1 fruit fly cellular context compared by ENCODE assay signal in genomic region chrX:10265213-10266017, dm6.
TF ChIP-seq lines count a peak whose summit lies in the region.

CG12643 (minus strand) TSS chrX:10265263.

TF ChIP-seq in whole organism, embryonic, 481 proteins besides CTCF, POLR2A, EP300 and RAD21 (continued from another document):
- TF ChIP-seq CG32772 (GFP tag; IDR thresholded peaks at IDR 0.05; lab: Robert Waterston, UW) (peak; percentile 94), E2f1 (GFP tag; IDR thresholded peaks at IDR 0.05; lab: Robert Waterston, UW) (peak; percentile 91), CG3065 (GFP tag; optimal IDR thresholded peaks at IDR 0.05; lab: Kevin White, UChicago) (peak; percentile 82), crp (GFP tag; optimal IDR thresholded peaks at IDR 0.05; lab: Kevin White, UChicago) (peak in 1 of 2 experiments; percentile 53), Stat92E (GFP tag; optimal IDR thresholded peaks at IDR 0.05; lab: Kevin White, UChicago) (peak in 1 of 3 experiments; percentile 48), CG9609 (GFP tag; optimal IDR thresholded peaks at IDR 0.05; lab: Kevin White, UChicago) (peak; percentile 96), CG10267 (tag; optimal IDR thresholded peaks at IDR 0.05; lab: Kevin White, UChicago) (peak; percentile 69), CG6765 (GFP tag; optimal IDR thresholded peaks at IDR 0.05; lab: Kevin White, UChicago) (peak; percentile 83), zfh1 (GFP tag; IDR thresholded peaks at IDR 0.05; lab: Robert Waterston, UW) (peak; percentile 96), CG15601 (tag; optimal IDR thresholded peaks at IDR 0.05; lab: Kevin White, UChicago) (peak; percentile 72), Adf1 (GFP tag; IDR thresholded peaks at IDR 0.05; lab: Robert Waterston, UW) (peak; percentile 30), CG13424 (tag; optimal IDR thresholded peaks at IDR 0.05; lab: Kevin White, UChicago) (peak; percentile 88), CG7963 (GFP tag; IDR thresholded peaks at IDR 0.05; lab: Robert Waterston, UW; ENCODE audit: partially characterized antibody) (no peak), CG7357 (GFP tag; IDR thresholded peaks at IDR 0.05; lab: Robert Waterston, UW) (peak; percentile 70), Poxn (GFP tag; IDR thresholded peaks at IDR 0.05; lab: Robert Waterston, UW) (no peak), CG9437 (GFP tag; optimal IDR thresholded peaks at IDR 0.05; lab: Kevin White, UChicago) (peak; percentile 88), BtbVII (GFP tag; optimal IDR thresholded peaks at IDR 0.05; lab: Kevin White, UChicago) (peak; percentile 75), CG14050 (GFP tag; IDR thresholded peaks at IDR 0.05; lab: Robert Waterston, UW) (peak; percentile 89), ara (GFP tag; IDR thresholded peaks at IDR 0.05; lab: Robert Waterston, UW) (peak; percentile 82), Usf (GFP tag; optimal IDR thresholded peaks at IDR 0.05; lab: Kevin White, UChicago) (peak; percentile 50), CG8290 (GFP tag; optimal IDR thresholded peaks at IDR 0.05; lab: Kevin White, UChicago) (peak; percentile 73), CG8290 (tag; optimal IDR thresholded peaks at IDR 0.05; lab: Kevin White, UChicago) (peak; percentile 76 to 96), CG2875 (GFP tag; optimal IDR thresholded peaks at IDR 0.05; lab: Kevin White, UChicago) (peak; percentile 84), Antp (GFP tag; optimal IDR thresholded peaks at IDR 0.05; lab: Kevin White, UChicago) (peak; percentile 95), Sin3A (optimal IDR thresholded peaks at IDR 0.05; lab: Kevin White, UChicago) (no peak), HLH54F (GFP tag; optimal IDR thresholded peaks at IDR 0.05; lab: Kevin White, UChicago) (peak; percentile 89), CG8281 (tag; optimal IDR thresholded peaks at IDR 0.05; lab: Kevin White, UChicago) (peak; percentile 46), lbe (GFP tag; optimal IDR thresholded peaks at IDR 0.05; lab: Kevin White, UChicago) (peak; percentile 82), CG18262 (tag; optimal IDR thresholded peaks at IDR 0.05; lab: Kevin White, UChicago) (peak; percentile 80), CG9876 (GFP tag; optimal IDR thresholded peaks at IDR 0.05; lab: Kevin White, UChicago) (peak; percentile 93), CG7928 (GFP tag; optimal IDR thresholded peaks at IDR 0.05; lab: Kevin White, UChicago) (peak; percentile 38), sens (GFP tag; lab: Kevin White, UChicago) (peak; percentile 99), CG7839 (tag; optimal IDR thresholded peaks at IDR 0.05; lab: Kevin White, UChicago) (peak; percentile 83), tap (tag; optimal IDR thresholded peaks at IDR 0.05; lab: Kevin White, UChicago) (peak; percentile 78), dimm (GFP tag; IDR thresholded peaks at IDR 0.05; lab: Robert Waterston, UW) (peak; percentile 83), Hand (GFP tag; optimal IDR thresholded peaks at IDR 0.05; lab: Kevin White, UChicago) (peak; percentile 51), CG11723 (GFP tag; optimal IDR thresholded peaks at IDR 0.05; lab: Kevin White, UChicago) (peak; percentile 66), CG12659 (GFP tag; optimal IDR thresholded peaks at IDR 0.05; lab: Kevin White, UChicago) (peak; percentile 85), CG7271 (tag; optimal IDR thresholded peaks at IDR 0.05; lab: Kevin White, UChicago) (no peak), Blimp-1 (GFP tag; optimal IDR thresholded peaks at IDR 0.05; lab: Kevin White, UChicago) (peak; percentile 91), Pdp1 (GFP tag; optimal IDR thresholded peaks at IDR 0.05; lab: Kevin White, UChicago) (peak; percentile 90 to 91), CG7786 (GFP tag; optimal IDR thresholded peaks at IDR 0.05; lab: Kevin White, UChicago) (peak; percentile 94), tio (GFP tag; optimal IDR thresholded peaks at IDR 0.05; lab: Kevin White, UChicago) (peak; percentile 83), CG3281 (GFP tag; optimal IDR thresholded peaks at IDR 0.05; lab: Kevin White, UChicago) (peak; percentile 85), CG9727 (GFP tag; optimal IDR thresholded peaks at IDR 0.05; lab: Kevin White, UChicago) (peak; percentile 85), zen (tag; optimal IDR thresholded peaks at IDR 0.05; lab: Kevin White, UChicago) (peak; percentile 74), CG34224 (GFP tag; IDR thresholded peaks at IDR 0.05; lab: Robert Waterston, UW; ENCODE audit: partially characterized antibody) (no peak), D19A (tag; optimal IDR thresholded peaks at IDR 0.05; lab: Kevin White, UChicago) (peak; percentile 95), CG11093 (GFP tag; IDR thresholded peaks at IDR 0.05; lab: Robert Waterston, UW) (peak; percentile 88), CG16779 (GFP tag; IDR thresholded peaks at IDR 0.05; lab: Robert Waterston, UW) (peak; percentile 81), CG13296 (GFP tag; optimal IDR thresholded peaks at IDR 0.05; lab: Kevin White, UChicago) (peak; percentile 84), Neu2 (GFP tag; optimal IDR thresholded peaks at IDR 0.05; lab: Kevin White, UChicago; ENCODE audit: borderline replicate concordance) (peak; percentile 78), HLHmδ (GFP tag; optimal IDR thresholded peaks at IDR 0.05; lab: Kevin White, UChicago) (no peak), MTF-1 (GFP tag; optimal IDR thresholded peaks at IDR 0.05; lab: Kevin White, UChicago; ENCODE audit: borderline replicate concordance) (peak; percentile 74), CG1603 (tag; optimal IDR thresholded peaks at IDR 0.05; lab: Kevin White, UChicago) (peak; percentile 97), CG12391 (tag; optimal IDR thresholded peaks at IDR 0.05; lab: Kevin White, UChicago) (peak; percentile 79), Trl (optimal IDR thresholded peaks at IDR 0.05; lab: Kevin White, UChicago) (peak; percentile 16 to 40), Trl (GFP tag; optimal IDR thresholded peaks at IDR 0.05; lab: Kevin White, UChicago) (peak; percentile 89), CG14710 (tag; optimal IDR thresholded peaks at IDR 0.05; lab: Kevin White, UChicago) (peak; percentile 73), CG15514 (GFP tag; optimal IDR thresholded peaks at IDR 0.05; lab: Kevin White, UChicago) (peak; percentile 78), B-H1 (GFP tag; IDR thresholded peaks at IDR 0.05; lab: Robert Waterston, UW) (peak; percentile 86), CG1792 (GFP tag; optimal IDR thresholded peaks at IDR 0.05; lab: Kevin White, UChicago) (peak; percentile 90), insv (GFP tag; optimal IDR thresholded peaks at IDR 0.05; lab: Kevin White, UChicago) (peak; percentile 27 to 70), D (optimal IDR thresholded peaks at IDR 0.05; lab: Kevin White, UChicago) (no peak), D (GFP tag; optimal IDR thresholded peaks at IDR 0.05; lab: Kevin White, UChicago) (peak; percentile 94), Atf3 (GFP tag; optimal IDR thresholded peaks at IDR 0.05; lab: Kevin White, UChicago) (peak; percentile 89), CG18599 (GFP tag; optimal IDR thresholded peaks at IDR 0.05; lab: Kevin White, UChicago) (peak; percentile 89), Taf1 (GFP tag; IDR thresholded peaks at IDR 0.05; lab: Robert Waterston, UW) (peak; percentile 68), crol (GFP tag; IDR thresholded peaks at IDR 0.05; lab: Robert Waterston, UW) (peak; percentile 59; the same call in 1 of the 2 replicates), row (GFP tag; IDR thresholded peaks at IDR 0.05; lab: Robert Waterston, UW) (peak; percentile 91), Deaf1 (tag; optimal IDR thresholded peaks at IDR 0.05; lab: Kevin White, UChicago) (peak; percentile 63), Ravus (GFP tag; IDR thresholded peaks at IDR 0.05; lab: Robert Waterston, UW) (peak; percentile 62), CG5180 (GFP tag; optimal IDR thresholded peaks at IDR 0.05; lab: Kevin White, UChicago) (peak; percentile 70), CG4617 (GFP tag; optimal IDR thresholded peaks at IDR 0.05; lab: Kevin White, UChicago; ENCODE audit: borderline replicate concordance) (peak; percentile 76), hkb (optimal IDR thresholded peaks at IDR 0.05; lab: Kevin White, UChicago) (peak; percentile 5), hkb (GFP tag; IDR thresholded peaks at IDR 0.05; lab: Robert Waterston, UW) (peak; percentile 95), CG1529 (GFP tag; optimal IDR thresholded peaks at IDR 0.05; lab: Kevin White, UChicago) (peak; percentile 75), gcm2 (GFP tag; optimal IDR thresholded peaks at IDR 0.05; lab: Kevin White, UChicago) (peak; percentile 81), Fer3 (tag; optimal IDR thresholded peaks at IDR 0.05; lab: Kevin White, UChicago) (peak; percentile 78), CG11504 (tag; optimal IDR thresholded peaks at IDR 0.05; lab: Kevin White, UChicago) (peak; percentile 86), ato (GFP tag; IDR thresholded peaks at IDR 0.05; lab: Robert Waterston, UW; ENCODE audit: partially characterized antibody) (no peak), CG1832 (GFP tag; optimal IDR thresholded peaks at IDR 0.05; lab: Kevin White, UChicago) (peak; percentile 48), gt (GFP tag; IDR thresholded peaks at IDR 0.05; lab: Robert Waterston, UW) (peak; percentile 83), Dip3 (GFP tag; optimal IDR thresholded peaks at IDR 0.05; lab: Kevin White, UChicago) (peak; percentile 87), wek (GFP tag; optimal IDR thresholded peaks at IDR 0.05; lab: Kevin White, UChicago) (peak; percentile 76), CG15479 (GFP tag; optimal IDR thresholded peaks at IDR 0.05; lab: Kevin White, UChicago) (no peak), CG31388 (GFP tag; optimal IDR thresholded peaks at IDR 0.05; lab: Kevin White, UChicago) (peak; percentile 61), twi (tag; optimal IDR thresholded peaks at IDR 0.05; lab: Kevin White, UChicago) (peak; percentile 62), HmgZ (tag; optimal IDR thresholded peaks at IDR 0.05; lab: Kevin White, UChicago) (peak; percentile 79), CG6254 (GFP tag; optimal IDR thresholded peaks at IDR 0.05; lab: Kevin White, UChicago) (peak; percentile 65), B-H2 (GFP tag; optimal IDR thresholded peaks at IDR 0.05; lab: Kevin White, UChicago) (peak; percentile 70), CG2116 (GFP tag; optimal IDR thresholded peaks at IDR 0.05; lab: Kevin White, UChicago) (peak; percentile 53), HLH3B (GFP tag; IDR thresholded peaks at IDR 0.05; lab: Robert Waterston, UW) (peak; percentile 95), sim (GFP tag; IDR thresholded peaks at IDR 0.05; lab: Robert Waterston, UW) (peak; percentile 74; the same call in 1 of the 2 replicates), CG7372 (GFP tag; IDR thresholded peaks at IDR 0.05; lab: Robert Waterston, UW) (peak; percentile 55), al (GFP tag; IDR thresholded peaks at IDR 0.05; lab: Robert Waterston, UW) (peak; percentile 73), CG10462 (GFP tag; optimal IDR thresholded peaks at IDR 0.05; lab: Kevin White, UChicago) (peak; percentile 76), sisA (GFP tag; IDR thresholded peaks at IDR 0.05; lab: Robert Waterston, UW) (peak; percentile 94), CHES-1-like (GFP tag; optimal IDR thresholded peaks at IDR 0.05; lab: Kevin White, UChicago) (peak; percentile 92), prd (optimal IDR thresholded peaks at IDR 0.05; lab: Kevin White, UChicago) (no peak), prd (GFP tag; IDR thresholded peaks at IDR 0.05; lab: Robert Waterston, UW) (peak; percentile 94), Nf-YB (GFP tag; optimal IDR thresholded peaks at IDR 0.05; lab: Kevin White, UChicago) (peak; percentile 51), tx (GFP tag; optimal IDR thresholded peaks at IDR 0.05; lab: Kevin White, UChicago) (peak; percentile 93), p53 (GFP tag; optimal IDR thresholded peaks at IDR 0.05; lab: Kevin White, UChicago) (peak; percentile 83), nerfin-2 (GFP tag; IDR thresholded peaks at IDR 0.05; lab: Robert Waterston, UW; ENCODE audit: partially characterized antibody) (no peak), Myb (GFP tag; optimal IDR thresholded peaks at IDR 0.05; lab: Kevin White, UChicago) (peak; percentile 83), amos (GFP tag; IDR thresholded peaks at IDR 0.05; lab: Robert Waterston, UW; ENCODE audit: partially characterized antibody) (no peak), Sry-β (GFP tag; optimal IDR thresholded peaks at IDR 0.05; lab: Kevin White, UChicago) (no peak), CG17568 (GFP tag; optimal IDR thresholded peaks at IDR 0.05; lab: Kevin White, UChicago) (peak; percentile 71), ap (GFP tag; IDR thresholded peaks at IDR 0.05; lab: Robert Waterston, UW) (peak; percentile 90), cad (GFP tag; optimal IDR thresholded peaks at IDR 0.05; lab: Kevin White, UChicago) (no peak), CG2889 (GFP tag; IDR thresholded peaks at IDR 0.05; lab: Robert Waterston, UW) (peak; percentile 84), MESR4 (GFP tag; optimal IDR thresholded peaks at IDR 0.05; lab: Kevin White, UChicago) (peak; percentile 26), sd (tag; optimal IDR thresholded peaks at IDR 0.05; lab: Kevin White, UChicago) (peak; percentile 61), ewg (GFP tag; optimal IDR thresholded peaks at IDR 0.05; lab: Kevin White, UChicago) (peak; percentile 88), ERR (GFP tag; optimal IDR thresholded peaks at IDR 0.05; lab: Kevin White, UChicago) (peak; percentile 94)
